Fruit fly (Drosophila melanogaster) whole organism, embryonic: ENCODE results near the gene CG8369.

ENCODE experiments used
- Atf-2 ChIP-seq: fragments of 200-800 bp; sonication (Bioruptor generic); optimal IDR thresholded peaks from 2 replicates; lab custom pipeline; 2016; ENCODE audit warnings: missing biosample characterization, missing genetic modification characterization
- CG11085 ChIP-seq: fragments of 200-800 bp; sonication (Bioruptor generic); IDR thresholded peaks from 2 replicates; pipeline ENCODE4 v1.3.6; 2022; ENCODE audit warnings: missing biosample characterization, missing genetic modification characterization
- CG11093 ChIP-seq: fragments of 200-800 bp; sonication (Bioruptor generic); IDR thresholded peaks from 3 replicates; pipeline ENCODE4 v1.3.6; 2022; ENCODE audit warnings: missing biosample characterization, missing genetic modification characterization
- CG12659 ChIP-seq: fragments of 200-800 bp; sonication (Bioruptor generic); optimal IDR thresholded peaks from 3 replicates; lab custom pipeline; 2017; ENCODE audit warnings: mild to moderate bottlenecking, missing biosample characterization, missing genetic modification reagents, missing genetic modification characterization
- CG17385 ChIP-seq: fragments of 200-800 bp; sonication (Bioruptor generic); optimal IDR thresholded peaks from 3 replicates; lab custom pipeline; 2018; ENCODE audit warnings: missing biosample characterization, mild to moderate bottlenecking, missing genetic modification characterization
- CG18262 ChIP-seq: fragments of 200-800 bp; optimal IDR thresholded peaks from 3 replicates; lab custom pipeline; 2019; ENCODE audit warnings: missing biosample characterization, mild to moderate bottlenecking, missing genetic modification characterization, moderate library complexity
- CG30020 ChIP-seq: fragments of 200-800 bp; optimal IDR thresholded peaks from 2 replicates; lab custom pipeline; 2019; ENCODE audit warnings: missing biosample characterization, mild to moderate bottlenecking, missing genetic modification characterization, moderate library complexity
- CG30431 ChIP-seq: fragments of 200-800 bp; sonication (Bioruptor generic); optimal IDR thresholded peaks from 2 replicates; lab custom pipeline; 2017; ENCODE audit warnings: missing biosample characterization, missing genetic modification characterization
- CG34376 ChIP-seq: fragments of 200-800 bp; sonication (Bioruptor generic); optimal IDR thresholded peaks from 2 replicates; lab custom pipeline; 2018; ENCODE audit warnings: missing biosample characterization, mild to moderate bottlenecking, missing genetic modification characterization
- CG42726 ChIP-seq: fragments of 200-800 bp; sonication (Bioruptor generic); IDR thresholded peaks from 2 replicates; pipeline ENCODE4 v1.3.6; 2022; ENCODE audit warnings: missing biosample characterization, missing genetic modification characterization; ENCODE audit not compliant: partially characterized antibody
- CG4854 ChIP-seq: fragments of 200-800 bp; sonication (Bioruptor generic); optimal IDR thresholded peaks from 2 replicates; lab custom pipeline; 2016; ENCODE audit warnings: missing biosample characterization, missing genetic modification characterization, inconsistent platforms
- CG6791 ChIP-seq: fragments of 200-800 bp; sonication (Bioruptor generic); IDR thresholded peaks from 3 replicates; pipeline ENCODE4 v1.3.6; 2022; ENCODE audit warnings: missing biosample characterization, missing genetic modification characterization; ENCODE audit not compliant: partially characterized antibody
- CG6854 ChIP-seq: fragments of 200-800 bp; sonication (Bioruptor generic); optimal IDR thresholded peaks from 3 replicates; lab custom pipeline; 2017; ENCODE audit warnings: missing biosample characterization, mild to moderate bottlenecking, missing genetic modification characterization
- CG8765 ChIP-seq: fragments of 200-800 bp; sonication (Bioruptor generic); IDR thresholded peaks from 2 replicates; pipeline ENCODE4 v1.3.6; 2022; ENCODE audit warnings: missing biosample characterization, missing genetic modification characterization
- CG8924 ChIP-seq: fragments of 200-800 bp; optimal IDR thresholded peaks from 3 replicates; lab custom pipeline; 2019; ENCODE audit warnings: missing biosample characterization, mild to moderate bottlenecking, missing genetic modification characterization, moderate library complexity
- CG9437 ChIP-seq: fragments of 200-800 bp; sonication (Bioruptor generic); optimal IDR thresholded peaks from 2 replicates; lab custom pipeline; 2018; ENCODE audit warnings: missing biosample characterization, mild to moderate bottlenecking, missing genetic modification characterization
- CG9932 ChIP-seq: fragments of 200-800 bp; sonication (Bioruptor generic); IDR thresholded peaks from 2 replicates; pipeline ENCODE4 v1.3.6; 2022; ENCODE audit warnings: missing biosample characterization, missing genetic modification characterization
- CHES-1-like ChIP-seq: fragments of 200-800 bp; sonication (Bioruptor generic); optimal IDR thresholded peaks from 2 replicates; lab custom pipeline; 2016; ENCODE audit warnings: missing biosample characterization, missing genetic modification characterization
- D ChIP-seq, 2 experiments: fragments of 200-800 bp in 1 of 2; fragments of >200 bp in 1 of 2; sonication (Bioruptor generic) in 1 of 2; optimal IDR thresholded peaks; 2 replicates in 1 of 2; 3 replicates in 1 of 2; lab custom pipeline; 2017; ENCODE audit warnings: mild to moderate bottlenecking in 1 of 2, missing biosample characterization in 1 of 2, missing genetic modification characterization in 1 of 2, missing genetic modification reagents in 1 of 2
- Dfd ChIP-seq, 2 experiments: fragments of >200 bp; optimal IDR thresholded peaks; 2 replicates each; lab custom pipeline; 2017; ENCODE audit warnings: missing biosample characterization in 2 of 2, missing genetic modification characterization in 2 of 2
- Ets65A ChIP-seq: fragments of 200-800 bp; sonication (Bioruptor generic); peaks from one replicate; lab custom pipeline; 2016; ENCODE audit warnings: missing biosample characterization, missing genetic modification characterization
- Gsc ChIP-seq: fragments of 200-800 bp; sonication (Bioruptor generic); IDR thresholded peaks from 2 replicates; pipeline ENCODE4 v1.3.6; 2022; ENCODE audit warnings: missing biosample characterization, missing genetic modification characterization
- HLH4C ChIP-seq: fragments of 200-800 bp; sonication (Bioruptor generic); IDR thresholded peaks from 3 replicates; pipeline ENCODE4 v1.3.6; 2022; ENCODE audit warnings: missing biosample characterization, missing genetic modification characterization; ENCODE audit not compliant: partially characterized antibody
- Hr51 ChIP-seq, 2 experiments: fragments of 200-800 bp; sonication (Bioruptor generic); optimal IDR thresholded peaks; 2 replicates in 1 of 2; 3 replicates in 1 of 2; lab custom pipeline; 2016 to 2018; ENCODE audit warnings: missing biosample characterization in 2 of 2, missing genetic modification characterization in 2 of 2, mild to moderate bottlenecking in 1 of 2, moderate library complexity in 1 of 2
- MTF-1 ChIP-seq: fragments of 200-800 bp; sonication (Bioruptor generic); optimal IDR thresholded peaks from 2 replicates; lab custom pipeline; 2018; ENCODE audit warnings: missing biosample characterization, mild to moderate bottlenecking, missing genetic modification characterization, borderline replicate concordance
- Max ChIP-seq: fragments of 200-800 bp; sonication (Bioruptor generic); optimal IDR thresholded peaks from 2 replicates; lab custom pipeline; 2016; ENCODE audit warnings: missing biosample characterization, mild to moderate bottlenecking, missing genetic modification characterization
- Med ChIP-seq: fragments of 200-800 bp; sonication (Bioruptor generic); peaks from one replicate; lab custom pipeline; 2016; ENCODE audit warnings: missing biosample characterization, missing genetic modification characterization, mild to moderate bottlenecking, inconsistent platforms, moderate library complexity
- Mes4 ChIP-seq: fragments of 200-800 bp; sonication (Bioruptor generic); optimal IDR thresholded peaks from 2 replicates; lab custom pipeline; 2016; ENCODE audit warnings: missing biosample characterization, missing genetic modification characterization
- Nf-YB ChIP-seq: fragments of 200-800 bp; sonication (Bioruptor generic); optimal IDR thresholded peaks from 3 replicates; lab custom pipeline; 2019; ENCODE audit warnings: missing biosample characterization, mild to moderate bottlenecking, missing genetic modification characterization, moderate library complexity
- NfI ChIP-seq: fragments of 200-800 bp; sonication (Bioruptor generic); optimal IDR thresholded peaks from 3 replicates; lab custom pipeline; 2018; ENCODE audit warnings: missing biosample characterization, mild to moderate bottlenecking, missing genetic modification characterization, moderate library complexity
- Sox102F ChIP-seq: fragments of 200-800 bp; sonication (Bioruptor generic); optimal IDR thresholded peaks from 2 replicates; lab custom pipeline; 2018; ENCODE audit warnings: missing biosample characterization, mild to moderate bottlenecking, missing genetic modification characterization, moderate library complexity
- Xbp1 ChIP-seq: fragments of 200-800 bp; sonication (Bioruptor generic); optimal IDR thresholded peaks from 3 replicates; lab custom pipeline; 2016; ENCODE audit warnings: missing biosample characterization, mild to moderate bottlenecking, missing genetic modification characterization
- chm ChIP-seq: fragments of 200-800 bp; sonication (Bioruptor generic); IDR thresholded peaks from 2 replicates; pipeline ENCODE4 v1.3.6; 2022; ENCODE audit warnings: missing biosample characterization, missing genetic modification characterization
- cwo ChIP-seq: fragments of 200-800 bp; sonication (Bioruptor generic); optimal IDR thresholded peaks from 3 replicates; lab custom pipeline; 2017; ENCODE audit warnings: missing biosample characterization, missing genetic modification characterization, mild to moderate bottlenecking, moderate library complexity, missing genetic modification reagents
- dan ChIP-seq: fragments of 200-800 bp; sonication (Bioruptor generic); IDR thresholded peaks from 2 replicates; pipeline ENCODE4 v1.3.6; 2022; ENCODE audit warnings: missing biosample characterization, missing genetic modification characterization
- dimm ChIP-seq: fragments of 200-800 bp; sonication (Bioruptor generic); IDR thresholded peaks from 2 replicates; pipeline ENCODE4 v1.3.6; 2022; ENCODE audit warnings: missing biosample characterization, missing genetic modification characterization
- dm ChIP-seq: fragments of 200-800 bp; sonication (Bioruptor generic); optimal IDR thresholded peaks from 3 replicates; lab custom pipeline; 2016; ENCODE audit warnings: missing biosample characterization, missing genetic modification characterization
- eyg ChIP-seq: fragments of 200-800 bp; sonication (Bioruptor generic); optimal IDR thresholded peaks from 3 replicates; lab custom pipeline; 2016; ENCODE audit warnings: missing biosample characterization, missing genetic modification characterization
- gce ChIP-seq: fragments of 200-800 bp; sonication (Bioruptor generic); IDR thresholded peaks from 3 replicates; pipeline ENCODE4 v1.3.6; 2022; ENCODE audit warnings: missing biosample characterization, missing genetic modification characterization
- grn ChIP-seq: fragments of 200-800 bp; sonication (Bioruptor generic); optimal IDR thresholded peaks from 3 replicates; lab custom pipeline; 2017; ENCODE audit warnings: missing biosample characterization, missing genetic modification characterization
- inv ChIP-seq: fragments of 200-800 bp; sonication (Bioruptor generic); IDR thresholded peaks from 2 replicates; pipeline ENCODE4 v1.3.6; 2022; ENCODE audit warnings: missing biosample characterization, missing genetic modification characterization; ENCODE audit not compliant: partially characterized antibody
- jigr1 ChIP-seq: fragments of 200-800 bp; sonication (Bioruptor generic); IDR thresholded peaks from 3 replicates; pipeline ENCODE4 v1.3.6; 2022; ENCODE audit warnings: missing biosample characterization, missing genetic modification characterization
- lab ChIP-seq: fragments of 200-800 bp; sonication (Bioruptor generic); optimal IDR thresholded peaks from 3 replicates; lab custom pipeline; 2017; ENCODE audit warnings: missing biosample characterization, missing genetic modification characterization, mild to moderate bottlenecking, moderate library complexity, missing genetic modification reagents
- nmo ChIP-seq: fragments of 200-800 bp; sonication (Bioruptor generic); optimal IDR thresholded peaks from 2 replicates; lab custom pipeline; 2018; ENCODE audit warnings: missing biosample characterization, mild to moderate bottlenecking, missing genetic modification characterization, moderate library complexity
- prd ChIP-seq, 3 experiments: fragments of >200 bp in 2 of 3; fragments of 200-800 bp in 1 of 3; sonication (Bioruptor generic) in 1 of 3; optimal IDR thresholded peaks in 2 of 3; IDR thresholded peaks in 1 of 3; 2 replicates in 2 of 3; 3 replicates in 1 of 3; pipeline versions ENCODE4 v1.3.6 to Lab custom; 2017 to 2022; ENCODE audit warnings: missing biosample characterization in 1 of 3, missing genetic modification characterization in 1 of 3
- tap ChIP-seq: fragments of 200-800 bp; optimal IDR thresholded peaks from 3 replicates; lab custom pipeline; 2019; ENCODE audit warnings: missing biosample characterization, mild to moderate bottlenecking, missing genetic modification characterization, moderate library complexity
- wor ChIP-seq: fragments of 200-800 bp; sonication (Bioruptor generic); IDR thresholded peaks from 2 replicates; pipeline ENCODE4 v1.3.6; 2022; ENCODE audit warnings: missing biosample characterization, missing genetic modification characterization
- zen2 ChIP-seq: fragments of 200-800 bp; sonication (Bioruptor generic); IDR thresholded peaks from 3 replicates; pipeline ENCODE4 v1.3.6; 2022; ENCODE audit warnings: missing biosample characterization, missing genetic modification characterization; ENCODE audit not compliant: partially characterized antibody

Gene CG8369

dm6 chr3R:8820428-8820912 is 1.3 kb upstream of the CG8369 start, which contains the start of gene aqz (continued):
- TF ChIP-seq eyg (GFP tag; lab: Kevin White, UChicago) (peak; percentile 56), CG8765 (GFP tag; lab: Robert Waterston, UW) (peak; percentile 9; the same call in 1 of the 2 replicates), Hr51 (GFP tag; optimal IDR thresholded peaks at IDR 0.05; lab: Kevin White, UChicago) (peak in 1 of 2 experiments; percentile 59), Sox102F (GFP tag; lab: Kevin White, UChicago) (no peak), Xbp1 (GFP tag; lab: Kevin White, UChicago) (peak; percentile 58), CG11085 (peak; percentile 48), CG17385 (GFP tag; lab: Kevin White, UChicago) (peak; percentile 73), CG4854 (peak; percentile 54), Atf-2 (GFP tag; lab: Kevin White, UChicago) (peak; percentile 48), CG12659 (peak; percentile 73), chm (GFP tag; lab: Robert Waterston, UW) (peak; percentile 95), dimm (GFP tag; lab: Robert Waterston, UW) (no peak), Nf-YB (peak; percentile 31), CHES-1-like (peak; percentile 73), tap (tag; lab: Kevin White, UChicago) (peak; percentile 34), prd (optimal IDR thresholded peaks at IDR 0.05; lab: Kevin White, UChicago) (no peak), prd (GFP tag; IDR thresholded peaks at IDR 0.05; lab: Robert Waterston, UW) (peak; percentile 49), CG11093 (no peak), jigr1 (GFP tag; lab: Robert Waterston, UW) (no peak; the same call in 2 of the 3 replicates), nmo (GFP tag; lab: Kevin White, UChicago) (peak; percentile 58), CG6854 (GFP tag; lab: Kevin White, UChicago) (peak; percentile 59), CG9932 (GFP tag; lab: Robert Waterston, UW) (peak; percentile 67), lab (GFP tag; lab: Kevin White, UChicago) (peak; percentile 80), inv (GFP tag; lab: Robert Waterston, UW) (peak; percentile 44; the same call in 1 of the 2 replicates), Med (GFP tag; lab: Kevin White, UChicago) (peak; percentile 96), cwo (GFP tag; lab: Kevin White, UChicago) (peak; percentile 64), CG30431 (GFP tag; lab: Kevin White, UChicago) (peak; percentile 24), MTF-1 (GFP tag; lab: Kevin White, UChicago) (peak; percentile 87), zen2 (no peak), dan (GFP tag; lab: Robert Waterston, UW) (no peak), Mes4 (GFP tag; lab: Kevin White, UChicago) (peak; percentile 59), Max (GFP tag; lab: Kevin White, UChicago) (no peak), CG6791 (peak; percentile 58; the same call in 1 of the 3 replicates), CG42726 (peak; percentile 80), CG9437 (GFP tag; lab: Kevin White, UChicago) (no peak), Gsc (no peak), HLH4C (GFP tag; lab: Robert Waterston, UW) (peak; percentile 31; the same call in 1 of the 3 replicates), wor (no peak), gce (no peak; the same call in 2 of the 3 replicates), dm (GFP tag; lab: Kevin White, UChicago) (peak; percentile 67), grn (GFP tag; lab: Kevin White, UChicago) (peak; percentile 89), Ets65A (GFP tag; lab: Kevin White, UChicago) (peak; percentile 95), CG34376 (GFP tag; lab: Kevin White, UChicago) (peak; percentile 91), NfI (GFP tag; lab: Kevin White, UChicago) (peak; percentile 64), Dfd (GFP tag; optimal IDR thresholded peaks at IDR 0.05; lab: Kevin White, UChicago) (no peak), CG8924 (peak; percentile 84), CG18262 (tag; lab: Kevin White, UChicago) (peak; percentile 52), CG30020 (tag; lab: Kevin White, UChicago) (peak; percentile 92), D (optimal IDR thresholded peaks at IDR 0.05; lab: Kevin White, UChicago) (no peak), D (GFP tag; optimal IDR thresholded peaks at IDR 0.05; lab: Kevin White, UChicago) (peak; percentile 4)
